Worm (Caenorhabditis elegans) whole organism, L1 larva: Measurements from ENCODE around the gene aat-2.

ENCODE experiments used
- C04F5.9 ChIP-seq: sonication (generic microtip); optimal IDR thresholded peaks from 2 replicates; lab custom pipeline; 2016; ENCODE audit warnings: missing genetic modification characterization, missing compliant biosample characterization
- Y116A8C.19 ChIP-seq: sonication (generic microtip); optimal IDR thresholded peaks from 2 replicates; lab custom pipeline; 2016; ENCODE audit warnings: missing compliant biosample characterization, missing genetic modification characterization, borderline replicate concordance
- blmp-1 ChIP-seq: fragments of 150-350 bp; optimal IDR thresholded peaks from 2 replicates; lab custom pipeline; 2014; ENCODE audit warnings: missing biosample characterization, missing genetic modification characterization
- ceh-63 ChIP-seq: fragments of 200-800 bp; sonication (Bioruptor generic); optimal IDR thresholded peaks from 2 replicates; lab custom pipeline; 2018; ENCODE audit warnings: mild to moderate bottlenecking, missing genetic modification characterization, missing compliant biosample characterization
- efl-1 ChIP-seq, 4 experiments: fragments of 150-350 bp; optimal IDR thresholded peaks in 3 of 4; peaks in 1 of 4; 1 replicate in 1 of 4; 2 replicates in 3 of 4; lab custom pipeline; 2014; ENCODE audit warnings: missing biosample characterization in 2 of 4, missing genetic modification characterization in 2 of 4, missing genetic modification reagents in 2 of 4
- elt-2 ChIP-seq: sonication (generic microtip); optimal IDR thresholded peaks from 2 replicates; lab custom pipeline; 2016; ENCODE audit warnings: missing genetic modification characterization, mild to moderate bottlenecking, inconsistent platforms, missing compliant biosample characterization, missing genetic modification reagents
- fos-1 ChIP-seq: fragments of 150-350 bp; optimal IDR thresholded peaks from 2 replicates; lab custom pipeline; 2014; ENCODE audit warnings: missing biosample characterization, missing genetic modification characterization
- irx-1 ChIP-seq: sonication (generic microtip); optimal IDR thresholded peaks from 2 replicates; lab custom pipeline; 2016; ENCODE audit warnings: missing genetic modification characterization, missing compliant biosample characterization
- lin-14 ChIP-seq: fragments of 200-800 bp; sonication (Bioruptor generic); optimal IDR thresholded peaks from 2 replicates; lab custom pipeline; 2018; ENCODE audit warnings: mild to moderate bottlenecking, missing genetic modification characterization, moderate library complexity, missing compliant biosample characterization
- lin-15B ChIP-seq: fragments of 150-350 bp; sonication (generic microtip); optimal IDR thresholded peaks from 3 replicates; lab custom pipeline; 2014; ENCODE audit warnings: missing biosample characterization, missing genetic modification characterization
- lin-35 ChIP-seq, 2 experiments: fragments of 150-350 bp; optimal IDR thresholded peaks; 2 replicates each; lab custom pipeline; 2014; ENCODE audit warnings: missing biosample characterization in 2 of 2, missing genetic modification characterization in 2 of 2, missing genetic modification reagents in 2 of 2
- mab-9 ChIP-seq: fragments of 200-800 bp; sonication (Bioruptor generic); IDR thresholded peaks from 2 replicates; pipeline ENCODE4 v1.3.6; 2022; ENCODE audit warnings: missing genetic modification reagents, missing genetic modification characterization, missing compliant biosample characterization
- mdl-1 ChIP-seq, 2 experiments: fragments of 150-350 bp; optimal IDR thresholded peaks; 2 replicates each; lab custom pipeline; 2014 to 2017; ENCODE audit warnings: missing biosample characterization in 2 of 2, missing genetic modification characterization in 2 of 2, inconsistent platforms in 1 of 2
- nhr-20 ChIP-seq: sonication (generic microtip); optimal IDR thresholded peaks from 2 replicates; lab custom pipeline; 2016; ENCODE audit warnings: mild to moderate bottlenecking, missing genetic modification characterization, missing compliant biosample characterization
- nhr-84 ChIP-seq: sonication (generic microtip); optimal IDR thresholded peaks from 2 replicates; lab custom pipeline; 2017; ENCODE audit warnings: missing biosample characterization, missing genetic modification characterization
- pag-3 ChIP-seq: sonication (generic microtip); optimal IDR thresholded peaks from 2 replicates; lab custom pipeline; 2017; ENCODE audit warnings: missing genetic modification characterization, mild to moderate bottlenecking, missing compliant biosample characterization, antibody characterized with exemption, borderline replicate concordance; ENCODE audit not compliant: insufficient read depth
- pax-3 ChIP-seq: fragments of 200-800 bp; sonication (Bioruptor generic); optimal IDR thresholded peaks from 2 replicates; lab custom pipeline; 2018; ENCODE audit warnings: mild to moderate bottlenecking, missing genetic modification characterization, moderate library complexity, missing compliant biosample characterization
- snu-23 ChIP-seq: sonication (generic microtip); optimal IDR thresholded peaks from 2 replicates; lab custom pipeline; 2016; ENCODE audit warnings: missing genetic modification characterization, missing compliant biosample characterization
- sup-37 ChIP-seq: fragments of 200-800 bp; sonication (Bioruptor generic); optimal IDR thresholded peaks from 2 replicates; lab custom pipeline; 2018; ENCODE audit warnings: mild to moderate bottlenecking, missing genetic modification characterization, missing compliant biosample characterization
- swsn-7 ChIP-seq: sonication (generic microtip); optimal IDR thresholded peaks from 2 replicates; lab custom pipeline; 2016; ENCODE audit warnings: missing genetic modification characterization, missing compliant biosample characterization
- ztf-11 ChIP-seq, 2 experiments: sonication (generic microtip); optimal IDR thresholded peaks; 2 replicates each; lab custom pipeline; 2016 to 2017; ENCODE audit warnings: missing genetic modification characterization in 2 of 2, missing biosample characterization in 1 of 2, missing compliant biosample characterization in 1 of 2

aat-2 gene

ce11 chrV:9207377-9207776, 38.8 kb downstream of the aat-2 start, which contains the start of gene inx-10:
Gene inx-10, minus strand, starts transcription at chrV:9207477.
- TF ChIP-seq lin-14 (no peak), mdl-1 (tag; optimal IDR thresholded peaks at IDR 0.05; lab: Kevin White, UChicago) (no peak), ztf-11 (tag; optimal IDR thresholded peaks at IDR 0.05; lab: Kevin White, UChicago) (no peak), swsn-7 (tag; lab: Kevin White, UChicago) (no peak), C04F5.9 (no peak)

ce11 chrV:9202710-9203109, 43.5 kb downstream of the aat-2 start, which contains the start of gene asp-2:
Gene asp-2, plus strand, starts transcription at chrV:9203077.
- TF ChIP-seq fos-1 (tag; lab: Kevin White, UChicago) (no peak), nhr-84 (tag; lab: Kevin White, UChicago) (no peak), swsn-7 (tag; lab: Kevin White, UChicago) (no peak), pag-3 (tag; lab: Kevin White, UChicago) (no peak), mab-9 (GFP tag; lab: Robert Waterston, UW) (no peak), lin-15B (tag; lab: Kevin White, UChicago) (no peak), efl-1 (optimal IDR thresholded peaks at IDR 0.05; lab: Kevin White, UChicago) (no peak), efl-1 (GFP tag; optimal IDR thresholded peaks at IDR 0.05 in 1 of 2; lab: Kevin White, UChicago) (peak in 1 of 2 experiments; percentile 49), lin-35 (GFP tag; optimal IDR thresholded peaks at IDR 0.05; lab: Kevin White, UChicago) (peak in 1 of 2 experiments; percentile 10), Y116A8C.19 (tag; lab: Kevin White, UChicago) (no peak), elt-2 (tag; lab: Kevin White, UChicago) (peak; percentile 83)

DNA sequence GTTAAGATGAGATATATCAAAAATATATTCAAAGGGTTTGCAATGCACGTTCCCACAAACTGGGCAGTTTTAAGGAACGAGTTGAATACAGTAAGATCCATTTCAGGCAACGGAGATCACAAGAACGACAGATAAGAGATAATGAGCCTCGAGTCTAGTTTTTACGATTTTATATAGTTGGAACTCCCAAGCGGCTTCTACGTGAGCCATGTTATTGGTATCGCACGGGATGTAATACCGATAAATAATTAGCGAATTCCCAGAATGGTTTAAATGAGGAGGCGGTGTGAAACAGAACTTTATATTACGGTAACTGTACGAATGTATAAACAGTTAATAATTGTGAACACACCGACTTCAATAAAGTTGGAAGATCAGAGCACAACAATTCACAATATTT, 47.3 kb downstream of the aat-2 start, which contains the start of gene str-177:
Gene str-177, minus strand, starts transcription at position 101 of the 400 bp plus-strand sequence.
- TF ChIP-seq irx-1, result no peak
- no peak for TF ChIP-seq nhr-20 (tag; lab: Kevin White, UChicago)
- TF ChIP-seq Y116A8C.19 (tag; lab: Kevin White, UChicago), result no peak
- no peak for TF ChIP-seq pax-3 (tag; lab: Kevin White, UChicago)
- TF ChIP-seq, all 84 proteins: peak for 0

- TF ChIP-seq sup-37 (GFP tag; lab: Kevin White, UChicago) (no peak), ceh-63 (GFP tag; lab: Kevin White, UChicago) (no peak), snu-23 (no peak), efl-1 (optimal IDR thresholded peaks at IDR 0.05; lab: Kevin White, UChicago) (no peak), efl-1 (GFP tag; optimal IDR thresholded peaks at IDR 0.05 in 1 of 2; lab: Kevin White, UChicago) (no peak), blmp-1 (tag; lab: Kevin White, UChicago) (peak; percentile 41)
- TF ChIP-seq, all 84 proteins: peak for 1
Observed at ce11 chrV:9197121-9197520, 49.0 kb downstream of the aat-2 start, which contains the start of gene C24B5.4. Gene C24B5.4, minus strand, starts transcription at chrV:9197326.
